Worm (Caenorhabditis elegans): ENCODE data around the gene ccep-97.

- no peak for TF ChIP-seq ceh-82 (tag; optimal IDR thresholded peaks at IDR 0.05)
- no peak for TF ChIP-seq ztf-11 (tag; optimal IDR thresholded peaks at IDR 0.05)
- no peak for TF ChIP-seq nhr-25 (tag; optimal IDR thresholded peaks at IDR 0.05)
- no peak for TF ChIP-seq aly-2 (tag; optimal IDR thresholded peaks at IDR 0.05)
- no peak for TF ChIP-seq tbx-2 (tag; optimal IDR thresholded peaks at IDR 0.05)
- no peak for TF ChIP-seq ZK546.5 (tag; optimal IDR thresholded peaks at IDR 0.05)
- no peak for TF ChIP-seq lin-39 (tag; optimal IDR thresholded peaks at IDR 0.05)
- no peak for TF ChIP-seq ceh-28 (tag; optimal IDR thresholded peaks at IDR 0.05)
- TF ChIP-seq nfya-1 (tag; optimal IDR thresholded peaks at IDR 0.05; ENCODE audit: insufficient read depth) = no peak
- no peak for TF ChIP-seq nhr-23 (tag; optimal IDR thresholded peaks at IDR 0.05)
- no peak for TF ChIP-seq jun-1 (tag; optimal IDR thresholded peaks at IDR 0.05)
These were observed 45.9 kb upstream of the ccep-97 start for ce11 chrV:4864330-4864729.

All from whole organism, L3 larva.